Fruit fly (Drosophila melanogaster): ENCODE measurements around the gene Sgs4.

Gene Sgs4

dm6 chrX:3294816-3295466, 45.1 kb downstream of the Sgs4 start (continued):
- TF ChIP-seq Med (GFP tag) (peak; percentile 100), HLH54F (GFP tag; optimal IDR thresholded peaks at IDR 0.05) (peak; percentile 98), CG2199 (GFP tag; IDR thresholded peaks at IDR 0.05) (peak; percentile 96; the same call in 2 of the 3 replicates), fd3F (GFP tag; optimal IDR thresholded peaks at IDR 0.05) (peak; percentile 95), pb (GFP tag; optimal IDR thresholded peaks at IDR 0.05) (peak; percentile 97), CG4282 (GFP tag; optimal IDR thresholded peaks at IDR 0.05) (peak; percentile 97), CG15269 (tag; optimal IDR thresholded peaks at IDR 0.05) (peak; percentile 97), lola (GFP tag; optimal IDR thresholded peaks at IDR 0.05) (peak in 1 of 3 experiments; percentile 84), CG6813 (GFP tag; optimal IDR thresholded peaks at IDR 0.05) (peak; percentile 96), CG1529 (GFP tag; optimal IDR thresholded peaks at IDR 0.05) (peak; percentile 95), CG1647 (GFP tag; optimal IDR thresholded peaks at IDR 0.05) (peak; percentile 97), Elba2 (GFP tag; optimal IDR thresholded peaks at IDR 0.05) (peak; percentile 40), chinmo (GFP tag; IDR thresholded peaks at IDR 0.05; ENCODE audit: partially characterized antibody) (no peak), bbx (GFP tag; IDR thresholded peaks at IDR 0.05; ENCODE audit: partially characterized antibody) (no peak), CG8388 (GFP tag; optimal IDR thresholded peaks at IDR 0.05) (peak; percentile 94), wek (GFP tag; optimal IDR thresholded peaks at IDR 0.05) (peak; percentile 85), E2f1 (GFP tag; IDR thresholded peaks at IDR 0.05) (peak; percentile 97), CG4820 (GFP tag; optimal IDR thresholded peaks at IDR 0.05) (peak; percentile 96), Gug (GFP tag; IDR thresholded peaks at IDR 0.05) (peak; percentile 97), CG2712 (tag; optimal IDR thresholded peaks at IDR 0.05) (peak; percentile 96), Vsx1 (GFP tag; optimal IDR thresholded peaks at IDR 0.05) (peak; percentile 89), CG10321 (GFP tag; IDR thresholded peaks at IDR 0.05) (peak; percentile 79), CoRest (tag; optimal IDR thresholded peaks at IDR 0.05) (peak; percentile 96), NC2α (GFP tag; optimal IDR thresholded peaks at IDR 0.05) (peak; percentile 95), CG6272 (GFP tag; IDR thresholded peaks at IDR 0.05) (peak; percentile 94), Scr (GFP tag; IDR thresholded peaks at IDR 0.05; ENCODE audit: partially characterized antibody) (no peak), Side (GFP tag; optimal IDR thresholded peaks at IDR 0.05) (peak; percentile 98), MESR4 (GFP tag; optimal IDR thresholded peaks at IDR 0.05) (peak; percentile 60), Hsf (GFP tag; optimal IDR thresholded peaks at IDR 0.05) (peak; percentile 98), CG16863 (GFP tag; optimal IDR thresholded peaks at IDR 0.05) (peak; percentile 98), CG33557 (GFP tag; optimal IDR thresholded peaks at IDR 0.05) (peak; percentile 60), CG17912 (GFP tag; optimal IDR thresholded peaks at IDR 0.05) (no peak), ATbp (GFP tag; optimal IDR thresholded peaks at IDR 0.05) (peak; percentile 97), CG10565 (GFP tag; optimal IDR thresholded peaks at IDR 0.05) (peak; percentile 82), fru (optimal IDR thresholded peaks at IDR 0.05) (no peak), CG15696 (tag; optimal IDR thresholded peaks at IDR 0.05) (peak; percentile 68), CG12155 (GFP tag; optimal IDR thresholded peaks at IDR 0.05) (peak; percentile 97), CG10147 (GFP tag; optimal IDR thresholded peaks at IDR 0.05) (peak; percentile 95), twi (tag; optimal IDR thresholded peaks at IDR 0.05) (peak; percentile 86), H2.0 (GFP tag; IDR thresholded peaks at IDR 0.05) (peak; percentile 96), Doc3 (GFP tag; IDR thresholded peaks at IDR 0.05; ENCODE audit: partially characterized antibody) (no peak), CG10274 (GFP tag; optimal IDR thresholded peaks at IDR 0.05) (peak; percentile 91), Hr78 (GFP tag; optimal IDR thresholded peaks at IDR 0.05) (peak in 1 of 2 experiments; percentile 74), Usf (GFP tag; optimal IDR thresholded peaks at IDR 0.05) (peak; percentile 94), CG43689 (GFP tag; IDR thresholded peaks at IDR 0.05) (peak; percentile 91), BtbVII (GFP tag; optimal IDR thresholded peaks at IDR 0.05) (peak; percentile 97), her (GFP tag; optimal IDR thresholded peaks at IDR 0.05) (peak; percentile 96), croc (GFP tag; conservative IDR thresholded peaks at IDR 0.05) (peak; percentile 95), Nf-YA (GFP tag; IDR thresholded peaks at IDR 0.05) (peak; percentile 93)

Measured in whole organism, embryonic.